Worm (Caenorhabditis elegans): ENCODE data around the gene Y69A2AR.28.

Gene Y69A2AR.28

DNA sequence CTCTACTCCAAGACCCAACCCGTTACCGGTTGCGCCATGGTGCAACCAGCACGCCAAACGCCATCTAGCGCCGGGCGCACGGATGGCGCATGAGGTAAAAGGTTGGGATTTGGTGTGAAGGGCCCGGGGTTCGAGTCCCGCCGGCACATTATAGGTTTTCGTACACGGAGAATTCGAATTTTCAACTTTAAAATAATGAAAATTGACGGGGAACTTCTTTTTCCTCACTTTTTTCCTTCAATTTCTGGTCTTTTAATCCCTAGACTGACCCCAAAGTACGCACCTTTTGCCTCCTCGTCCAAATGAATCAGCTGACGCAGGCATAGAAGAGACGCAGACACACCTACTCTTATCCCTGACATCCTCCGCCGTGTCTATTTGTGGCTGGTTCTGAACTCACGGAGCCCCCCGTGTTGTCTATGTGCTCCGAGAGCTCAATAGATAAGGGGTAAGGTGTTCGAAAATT lies 9.3 kb downstream of the Y69A2AR.28 start (continued):
- TF ChIP-seq elt-3 (tag; optimal IDR thresholded peaks at IDR 0.05) = no peak
- TF ChIP-seq nhr-19 (GFP tag; conservative IDR thresholded peaks at IDR 0.05) = peak; percentile 80
- no peak for TF ChIP-seq hlh-4 (tag; optimal IDR thresholded peaks at IDR 0.05)
- no peak for TF ChIP-seq unc-30 (tag; optimal IDR thresholded peaks at IDR 0.05)
- TF ChIP-seq nhr-237 (tag; optimal IDR thresholded peaks at IDR 0.05) = no peak
- TF ChIP-seq C16A3.4 (tag; optimal IDR thresholded peaks at IDR 0.05) = peak; percentile 1

DNA sequence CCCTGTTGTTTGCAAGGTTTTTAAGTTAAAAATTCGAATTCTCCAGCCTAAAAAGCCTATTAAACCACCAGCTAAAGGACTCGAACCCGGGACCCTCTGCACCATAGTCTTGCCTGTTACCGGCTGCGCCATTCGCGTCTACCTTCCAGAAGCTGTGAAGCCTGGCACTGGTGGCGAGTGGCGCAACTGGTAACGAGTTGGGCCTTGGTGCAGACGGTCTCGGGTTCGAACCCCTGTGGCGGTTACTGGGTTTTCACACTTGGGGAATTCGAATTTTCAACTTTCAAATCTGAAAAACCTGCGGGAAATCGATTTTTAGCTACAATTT lies 10.0 kb downstream of the Y69A2AR.28 start:
- TF ChIP-seq snpc-4 (tag; optimal IDR thresholded peaks at IDR 0.05) (no peak), efl-3 (GFP tag; optimal IDR thresholded peaks at IDR 0.05) (no peak), lsy-2 (tag; optimal IDR thresholded peaks at IDR 0.05) (no peak), irx-1 (tag; optimal IDR thresholded peaks at IDR 0.05) (no peak), hpl-2 (GFP tag; optimal IDR thresholded peaks at IDR 0.05) (no peak), lin-14 (GFP tag; optimal IDR thresholded peaks at IDR 0.05) (no peak), lin-15B (tag; optimal IDR thresholded peaks at IDR 0.05) (no peak), zag-1 (tag; optimal IDR thresholded peaks at IDR 0.05) (no peak), C34B4.2 (tag; optimal IDR thresholded peaks at IDR 0.05) (no peak), blmp-1 (tag; optimal IDR thresholded peaks at IDR 0.05) (no peak), vab-15 (tag; optimal IDR thresholded peaks at IDR 0.05) (no peak), nhr-20 (tag; optimal IDR thresholded peaks at IDR 0.05) (no peak), ceh-90 (tag; optimal IDR thresholded peaks at IDR 0.05) (no peak), egl-27 (tag; optimal IDR thresholded peaks at IDR 0.05) (no peak), hlh-17 (GFP tag; optimal IDR thresholded peaks at IDR 0.05; ENCODE audit: borderline replicate concordance) (peak; percentile 27), dpl-1 (GFP tag; optimal IDR thresholded peaks at IDR 0.05) (no peak), lin-13 (GFP tag; optimal IDR thresholded peaks at IDR 0.05) (peak; percentile 28)

DNA sequence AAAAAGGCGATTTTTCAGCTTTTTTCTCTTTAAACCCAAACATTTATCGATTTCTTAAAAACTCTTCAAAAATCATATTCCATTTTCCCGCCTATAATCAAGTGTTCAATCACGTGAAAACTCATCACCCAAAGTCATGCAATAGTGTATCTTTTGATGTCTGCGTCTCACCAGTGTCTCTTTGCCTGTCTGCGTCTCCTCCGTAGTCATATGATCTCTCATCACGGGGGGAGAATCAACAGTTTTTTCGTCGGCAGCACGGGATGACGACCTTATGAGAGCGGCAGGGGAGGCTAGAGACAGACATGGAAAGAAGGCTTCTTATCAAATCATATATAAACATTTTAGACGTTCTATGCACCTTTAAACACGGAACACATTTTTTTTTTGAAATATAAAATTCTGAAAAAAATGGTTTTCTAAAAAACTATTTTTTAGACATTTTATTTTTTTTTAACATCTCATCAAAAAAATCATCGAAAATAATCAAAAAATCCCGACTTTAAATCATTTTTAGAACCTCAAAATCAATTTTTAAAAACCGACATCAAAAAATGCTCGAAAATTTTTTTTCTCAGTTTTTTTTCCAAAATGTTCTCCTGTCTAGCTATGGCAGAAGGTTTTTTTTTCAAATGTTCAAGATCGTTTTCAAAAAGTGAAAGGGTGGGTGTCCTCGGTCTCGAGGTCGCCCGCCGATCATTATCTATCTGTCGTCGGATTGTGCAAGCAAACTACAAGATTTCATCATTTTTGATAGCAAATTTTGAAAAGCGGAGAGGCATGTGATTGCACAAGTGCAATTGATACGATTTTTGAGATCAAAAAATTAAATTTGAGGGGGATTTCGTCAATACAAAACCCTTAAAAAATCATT lies 10.6 kb downstream of the Y69A2AR.28 start:
- TF ChIP-seq fkh-8 (tag; optimal IDR thresholded peaks at IDR 0.05) (peak; percentile 99), aly-2 (tag; optimal IDR thresholded peaks at IDR 0.05) (peak; percentile 84), efl-3 (GFP tag; optimal IDR thresholded peaks at IDR 0.05) (peak; percentile 75), mef-2 (tag; optimal IDR thresholded peaks at IDR 0.05) (peak; percentile 84), xbp-1 (tag; optimal IDR thresholded peaks at IDR 0.05) (peak; percentile 97), nhr-90 (tag; optimal IDR thresholded peaks at IDR 0.05; ENCODE audit: poor library complexity) (peak; percentile 99), ceh-63 (GFP tag; optimal IDR thresholded peaks at IDR 0.05) (no peak), lir-3 (tag; optimal IDR thresholded peaks at IDR 0.05; ENCODE audit: poor library complexity) (peak; percentile 94), hlh-17 (GFP tag; optimal IDR thresholded peaks at IDR 0.05; ENCODE audit: borderline replicate concordance) (no peak), unc-62 (GFP tag; optimal IDR thresholded peaks at IDR 0.05) (no peak), tlp-1 (tag; optimal IDR thresholded peaks at IDR 0.05) (no peak), vab-15 (tag; optimal IDR thresholded peaks at IDR 0.05) (peak; percentile 87), nhr-76 (tag; optimal IDR thresholded peaks at IDR 0.05) (peak; percentile 39), lin-35 (GFP tag; optimal IDR thresholded peaks at IDR 0.05) (peak; percentile 89 to 96), nhr-19 (GFP tag; conservative IDR thresholded peaks at IDR 0.05) (peak; percentile 99), nhr-84 (tag; optimal IDR thresholded peaks at IDR 0.05) (no peak), mdl-1 (tag; optimal IDR thresholded peaks at IDR 0.05) (peak; percentile 39 to 100), isw-1 (GFP tag; IDR thresholded peaks at IDR 0.05) (peak; percentile 84), Y116A8C.19 (tag; optimal IDR thresholded peaks at IDR 0.05; ENCODE audit: borderline replicate concordance) (no peak), fkh-10 (GFP tag; optimal IDR thresholded peaks at IDR 0.05) (peak; percentile 61), ztf-4 (tag; optimal IDR thresholded peaks at IDR 0.05) (peak; percentile 98), mep-1 (tag; optimal IDR thresholded peaks at IDR 0.05) (peak; percentile 99), zag-1 (tag; optimal IDR thresholded peaks at IDR 0.05) (no peak), ama-1 (optimal IDR thresholded peaks at IDR 0.05) (peak; percentile 95), snpc-4 (tag; optimal IDR thresholded peaks at IDR 0.05) (peak; percentile 89), jun-1 (tag; optimal IDR thresholded peaks at IDR 0.05) (peak; percentile 97), tbx-2 (tag; optimal IDR thresholded peaks at IDR 0.05) (peak; percentile 98), egl-27 (tag; optimal IDR thresholded peaks at IDR 0.05) (peak in 1 of 2 experiments; percentile 71), mab-9 (GFP tag; IDR thresholded peaks at IDR 0.05) (peak; percentile 94), nhr-85 (tag) (peak; percentile 100), F16B12.6 (tag; optimal IDR thresholded peaks at IDR 0.05) (peak; percentile 20), C04F5.9 (tag; optimal IDR thresholded peaks at IDR 0.05) (peak; percentile 92), dpl-1 (GFP tag; optimal IDR thresholded peaks at IDR 0.05) (peak; percentile 89 to 91 (median 90))
